Worm (Caenorhabditis elegans) whole organism, midembryonic: ENCODE data around the gene ZC449.4.

Experiments
- ztf-23 ChIP-seq: fragments of 200-800 bp; sonication (Bioruptor generic); IDR thresholded peaks from 2 replicates; pipeline ENCODE4 v1.3.6; 2022; ENCODE audit warnings: missing genetic modification reagents, missing genetic modification characterization, missing compliant biosample characterization

ZC449.4 gene

DNA sequence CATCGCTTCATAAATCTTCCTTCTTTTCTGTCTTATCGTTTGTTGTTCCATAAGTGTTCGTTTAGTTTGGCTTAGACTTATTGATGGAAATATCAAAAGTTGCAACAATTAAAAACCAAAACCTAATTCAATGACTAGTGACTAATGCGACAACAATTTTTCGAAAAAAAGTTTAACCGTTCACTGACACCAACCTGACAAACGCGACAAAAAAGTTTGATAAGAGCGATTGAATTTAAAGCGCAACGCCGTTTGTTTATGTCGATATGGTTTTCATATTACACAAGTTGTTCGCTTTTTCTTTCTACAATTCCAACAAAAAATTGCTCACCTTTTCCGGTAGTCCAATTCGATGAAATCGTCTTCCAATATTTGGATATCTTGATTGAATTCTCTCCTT is 54.7 kb downstream of the ZC449.4 start:
- TF ChIP-seq ztf-23 (GFP tag; lab: Robert Waterston, UW) = no peak
